Fruit fly (Drosophila melanogaster) whole organism, embryonic: ENCODE data around the gene fz3.

Experiments used
- Bgb ChIP-seq: fragments of 200-800 bp; sonication (Bioruptor generic); IDR thresholded peaks from 2 replicates; pipeline ENCODE4 v1.3.6; 2022; ENCODE audit warnings: missing biosample characterization, missing genetic modification characterization; ENCODE audit not compliant: partially characterized antibody
- CG10267 ChIP-seq: fragments of 200-800 bp; sonication (Bioruptor generic); optimal IDR thresholded peaks from 2 replicates; lab custom pipeline; 2018; ENCODE audit warnings: missing biosample characterization, mild to moderate bottlenecking, missing genetic modification characterization, moderate library complexity
- CG11723 ChIP-seq: fragments of 200-800 bp; sonication (Bioruptor generic); optimal IDR thresholded peaks from 2 replicates; lab custom pipeline; 2017; ENCODE audit warnings: missing biosample characterization, mild to moderate bottlenecking, missing genetic modification characterization
- CG12104 ChIP-seq: fragments of 200-800 bp; sonication (Bioruptor generic); optimal IDR thresholded peaks from 3 replicates; lab custom pipeline; 2016; ENCODE audit warnings: missing biosample characterization, missing genetic modification characterization
- CG12299 ChIP-seq: fragments of 200-800 bp; sonication (Bioruptor generic); optimal IDR thresholded peaks from 2 replicates; lab custom pipeline; 2018; ENCODE audit warnings: missing biosample characterization, mild to moderate bottlenecking, missing genetic modification characterization
- CG12391 ChIP-seq: fragments of 200-800 bp; sonication (Bioruptor generic); optimal IDR thresholded peaks from 3 replicates; lab custom pipeline; 2018; ENCODE audit warnings: missing biosample characterization, mild to moderate bottlenecking, missing genetic modification characterization, moderate library complexity
- CG13287 ChIP-seq: fragments of 200-800 bp; sonication (Bioruptor generic); IDR thresholded peaks from 2 replicates; pipeline ENCODE4 v1.3.6; 2022; ENCODE audit warnings: missing biosample characterization, missing genetic modification characterization; ENCODE audit not compliant: partially characterized antibody
- CG15514 ChIP-seq: fragments of 200-800 bp; sonication (Bioruptor generic); optimal IDR thresholded peaks from 3 replicates; lab custom pipeline; 2017; ENCODE audit warnings: missing biosample characterization, missing genetic modification characterization, mild to moderate bottlenecking, moderate library complexity, missing genetic modification reagents
- CG15601 ChIP-seq: fragments of 200-800 bp; sonication (Bioruptor generic); optimal IDR thresholded peaks from 3 replicates; lab custom pipeline; 2019; ENCODE audit warnings: missing biosample characterization, mild to moderate bottlenecking, missing genetic modification characterization, moderate library complexity
- CG2116 ChIP-seq: fragments of 200-800 bp; sonication (Bioruptor generic); optimal IDR thresholded peaks from 3 replicates; lab custom pipeline; 2018; ENCODE audit warnings: missing biosample characterization, mild to moderate bottlenecking, missing genetic modification characterization
- CG2678 ChIP-seq: fragments of 200-800 bp; sonication (Bioruptor generic); optimal IDR thresholded peaks from 3 replicates; lab custom pipeline; 2019; ENCODE audit warnings: missing biosample characterization, mild to moderate bottlenecking, missing genetic modification characterization, moderate library complexity
- CG2712 ChIP-seq: fragments of 200-800 bp; optimal IDR thresholded peaks from 3 replicates; lab custom pipeline; 2019; ENCODE audit warnings: missing biosample characterization, mild to moderate bottlenecking, missing genetic modification characterization, moderate library complexity
- CG2889 ChIP-seq: fragments of 200-800 bp; sonication (Bioruptor generic); IDR thresholded peaks from 3 replicates; pipeline ENCODE4 v1.3.6; 2022; ENCODE audit warnings: missing biosample characterization, missing genetic modification characterization
- CG34376 ChIP-seq: fragments of 200-800 bp; sonication (Bioruptor generic); optimal IDR thresholded peaks from 2 replicates; lab custom pipeline; 2018; ENCODE audit warnings: missing biosample characterization, mild to moderate bottlenecking, missing genetic modification characterization
- CG3847 ChIP-seq: fragments of 200-800 bp; sonication (Bioruptor generic); IDR thresholded peaks from 2 replicates; pipeline ENCODE4 v1.3.6; 2022; ENCODE audit warnings: missing biosample characterization, missing genetic modification characterization
- CG6765 ChIP-seq: fragments of 200-800 bp; sonication (Bioruptor generic); optimal IDR thresholded peaks from 3 replicates; lab custom pipeline; 2017; ENCODE audit warnings: missing biosample characterization, mild to moderate bottlenecking, missing genetic modification characterization
- CG7839 ChIP-seq: fragments of 200-800 bp; sonication (Bioruptor generic); optimal IDR thresholded peaks from 3 replicates; lab custom pipeline; 2018; ENCODE audit warnings: missing biosample characterization, mild to moderate bottlenecking, missing genetic modification characterization, moderate library complexity
- CG8281 ChIP-seq: fragments of 200-800 bp; sonication (Bioruptor generic); optimal IDR thresholded peaks from 2 replicates; lab custom pipeline; 2018; ENCODE audit warnings: missing biosample characterization, mild to moderate bottlenecking, missing genetic modification characterization, moderate library complexity
- CG8290 ChIP-seq, 3 experiments: fragments of 200-800 bp; sonication (Bioruptor generic); optimal IDR thresholded peaks; 2 replicates each; lab custom pipeline; 2016 to 2019; ENCODE audit warnings: missing biosample characterization in 3 of 3, missing genetic modification characterization in 3 of 3, mild to moderate bottlenecking in 2 of 3, moderate library complexity in 1 of 3
- CG8765 ChIP-seq: fragments of 200-800 bp; sonication (Bioruptor generic); IDR thresholded peaks from 2 replicates; pipeline ENCODE4 v1.3.6; 2022; ENCODE audit warnings: missing biosample characterization, missing genetic modification characterization
- CG8924 ChIP-seq: fragments of 200-800 bp; optimal IDR thresholded peaks from 3 replicates; lab custom pipeline; 2019; ENCODE audit warnings: missing biosample characterization, mild to moderate bottlenecking, missing genetic modification characterization, moderate library complexity
- CHES-1-like ChIP-seq: fragments of 200-800 bp; sonication (Bioruptor generic); optimal IDR thresholded peaks from 2 replicates; lab custom pipeline; 2016; ENCODE audit warnings: missing biosample characterization, missing genetic modification characterization
- E2f2 ChIP-seq: fragments of 200-800 bp; sonication (Bioruptor generic); IDR thresholded peaks from 2 replicates; pipeline ENCODE4 v1.3.6; 2022; ENCODE audit warnings: missing biosample characterization, missing genetic modification characterization
- Ets65A ChIP-seq: fragments of 200-800 bp; sonication (Bioruptor generic); peaks from one replicate; lab custom pipeline; 2016; ENCODE audit warnings: missing biosample characterization, missing genetic modification characterization
- Jarid2 ChIP-seq: fragments of 200-800 bp; sonication (Bioruptor generic); optimal IDR thresholded peaks from 3 replicates; lab custom pipeline; 2017; ENCODE audit warnings: mild to moderate bottlenecking, missing biosample characterization, missing genetic modification reagents, missing genetic modification characterization
- Mad ChIP-seq: fragments of 200-800 bp; sonication (Bioruptor generic); optimal IDR thresholded peaks from 2 replicates; lab custom pipeline; 2016; ENCODE audit warnings: missing biosample characterization, missing genetic modification characterization
- NFAT ChIP-seq: fragments of 200-800 bp; sonication (Bioruptor generic); IDR thresholded peaks from 2 replicates; pipeline ENCODE4 v1.3.6; 2022; ENCODE audit warnings: missing biosample characterization, missing genetic modification characterization
- Vsx1 ChIP-seq: fragments of 200-800 bp; sonication (Bioruptor generic); optimal IDR thresholded peaks from 2 replicates; lab custom pipeline; 2017; ENCODE audit warnings: missing biosample characterization, mild to moderate bottlenecking, missing genetic modification characterization, missing genetic modification reagents
- amos ChIP-seq: fragments of 200-800 bp; sonication (Bioruptor generic); IDR thresholded peaks from 2 replicates; pipeline ENCODE4 v1.3.6; 2022; ENCODE audit warnings: missing biosample characterization, missing genetic modification characterization; ENCODE audit not compliant: partially characterized antibody
- bigmax ChIP-seq: fragments of 200-800 bp; sonication (Bioruptor generic); optimal IDR thresholded peaks from 2 replicates; lab custom pipeline; 2018; ENCODE audit warnings: missing biosample characterization, mild to moderate bottlenecking, missing genetic modification characterization
- cad ChIP-seq: fragments of >200 bp; optimal IDR thresholded peaks from 2 replicates; lab custom pipeline; 2017; ENCODE audit warnings: missing biosample characterization, missing genetic modification characterization
- caup ChIP-seq: fragments of 200-800 bp; sonication (Bioruptor generic); optimal IDR thresholded peaks from 3 replicates; lab custom pipeline; 2017; ENCODE audit warnings: missing biosample characterization, mild to moderate bottlenecking, missing genetic modification characterization, moderate library complexity; ENCODE audit not compliant: severe bottlenecking
- dan ChIP-seq: fragments of 200-800 bp; sonication (Bioruptor generic); IDR thresholded peaks from 2 replicates; pipeline ENCODE4 v1.3.6; 2022; ENCODE audit warnings: missing biosample characterization, missing genetic modification characterization
- fru ChIP-seq: fragments of >200 bp; optimal IDR thresholded peaks from 2 replicates; lab custom pipeline; 2017
- gsb ChIP-seq: fragments of 200-800 bp; sonication (Bioruptor generic); IDR thresholded peaks from 2 replicates; pipeline ENCODE4 v1.3.6; 2022; ENCODE audit warnings: missing biosample characterization, missing genetic modification characterization
- kah ChIP-seq: fragments of 200-800 bp; sonication (Bioruptor generic); optimal IDR thresholded peaks from 2 replicates; lab custom pipeline; 2018; ENCODE audit warnings: missing biosample characterization, mild to moderate bottlenecking, missing genetic modification characterization
- knrl ChIP-seq: fragments of 200-800 bp; sonication (Bioruptor generic); IDR thresholded peaks from 3 replicates; pipeline ENCODE4 v1.3.6; 2022; ENCODE audit warnings: missing biosample characterization, missing genetic modification characterization; ENCODE audit not compliant: partially characterized antibody
- lab ChIP-seq: fragments of 200-800 bp; sonication (Bioruptor generic); optimal IDR thresholded peaks from 3 replicates; lab custom pipeline; 2017; ENCODE audit warnings: missing biosample characterization, missing genetic modification characterization, mild to moderate bottlenecking, moderate library complexity, missing genetic modification reagents
- maf-S ChIP-seq: fragments of 200-800 bp; sonication (Bioruptor generic); optimal IDR thresholded peaks from 2 replicates; lab custom pipeline; 2016; ENCODE audit warnings: missing biosample characterization, missing genetic modification characterization
- mirr ChIP-seq: fragments of 200-800 bp; sonication (Bioruptor generic); optimal IDR thresholded peaks from 3 replicates; lab custom pipeline; 2018; ENCODE audit warnings: missing biosample characterization, mild to moderate bottlenecking, missing genetic modification characterization
- mld ChIP-seq: fragments of 200-800 bp; sonication (Bioruptor generic); IDR thresholded peaks from 3 replicates; pipeline ENCODE4 v1.3.6; 2022; ENCODE audit warnings: missing biosample characterization, missing genetic modification characterization; ENCODE audit not compliant: partially characterized antibody
- pros ChIP-seq: fragments of 200-800 bp; sonication (Bioruptor generic); optimal IDR thresholded peaks from 3 replicates; lab custom pipeline; 2019; ENCODE audit warnings: missing biosample characterization, mild to moderate bottlenecking, missing genetic modification characterization, moderate library complexity
- pzg ChIP-seq: fragments of 200-800 bp; sonication (Bioruptor generic); optimal IDR thresholded peaks from 3 replicates; lab custom pipeline; 2018; ENCODE audit warnings: missing biosample characterization, mild to moderate bottlenecking, missing genetic modification characterization, moderate library complexity
- sna ChIP-seq: fragments of 200-800 bp; sonication (Bioruptor generic); IDR thresholded peaks from 2 replicates; pipeline ENCODE4 v1.3.6; 2022; ENCODE audit warnings: missing biosample characterization, missing genetic modification characterization; ENCODE audit not compliant: partially characterized antibody
- sob ChIP-seq: fragments of 200-800 bp; sonication (Bioruptor generic); IDR thresholded peaks from 2 replicates; pipeline ENCODE4 v1.3.6; 2022; ENCODE audit warnings: missing biosample characterization, missing genetic modification characterization
- unc-4 ChIP-seq: fragments of 200-800 bp; sonication (Bioruptor generic); IDR thresholded peaks from 2 replicates; pipeline ENCODE4 v1.3.6; 2022; ENCODE audit warnings: missing biosample characterization, missing genetic modification characterization; ENCODE audit not compliant: partially characterized antibody
- zen2 ChIP-seq: fragments of 200-800 bp; sonication (Bioruptor generic); IDR thresholded peaks from 3 replicates; pipeline ENCODE4 v1.3.6; 2022; ENCODE audit warnings: missing biosample characterization, missing genetic modification characterization; ENCODE audit not compliant: partially characterized antibody

Gene fz3

DNA sequence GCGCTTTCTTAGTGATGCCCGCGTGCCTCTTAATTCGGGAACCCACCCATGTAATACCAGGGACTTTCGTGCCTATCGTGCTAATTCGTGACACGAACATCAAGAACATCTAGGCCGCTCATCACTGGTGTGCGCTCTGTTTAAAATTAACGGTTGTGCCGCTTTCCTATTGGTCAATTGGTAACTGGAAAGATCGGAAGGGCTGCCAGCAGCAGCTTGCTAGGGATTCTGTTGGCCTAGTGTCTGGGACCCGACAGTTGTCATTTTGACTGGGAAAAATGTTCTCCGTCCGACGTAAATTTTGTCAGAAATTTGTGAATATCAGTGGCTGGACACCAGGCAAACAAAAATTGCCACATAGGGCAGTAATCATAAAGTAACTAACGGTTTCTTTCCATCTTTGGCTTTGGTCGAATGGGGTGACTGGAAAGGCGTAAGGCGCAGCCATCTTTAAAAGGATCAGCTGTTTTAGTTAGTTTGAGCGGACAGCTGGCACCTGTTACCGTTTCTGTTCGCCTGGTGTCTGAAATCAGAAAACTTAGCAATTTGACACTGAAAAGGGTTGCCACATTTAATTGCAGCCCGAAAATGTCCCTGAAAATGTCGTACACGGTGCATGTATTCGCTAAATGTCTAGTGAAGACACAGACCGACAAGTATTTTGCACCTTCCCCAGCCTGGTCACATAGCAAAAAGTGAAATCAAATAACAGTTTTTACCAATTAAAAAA, 10.7 kb upstream of the fz3 start, which contains the start of gene CG5273 (continued):
- TF ChIP-seq CG8924 (tag; lab: Kevin White, UChicago) = peak; percentile 31
- peak; percentile 95 for TF ChIP-seq CG13287 (GFP tag; lab: Robert Waterston, UW)
- TF ChIP-seq fru (lab: Kevin White, UChicago) = no peak
- no peak for TF ChIP-seq dan (GFP tag; lab: Robert Waterston, UW)
- TF ChIP-seq amos = peak; percentile 97
- peak; percentile 61; the same call in 1 of the 2 replicates for TF ChIP-seq CG3847 (GFP tag; lab: Robert Waterston, UW)
- peak; percentile 84 for TF ChIP-seq CG15514 (GFP tag; lab: Kevin White, UChicago)
- TF ChIP-seq CG34376 (GFP tag; lab: Kevin White, UChicago) = peak; percentile 80
- TF ChIP-seq mirr (GFP tag; lab: Kevin White, UChicago) = peak; percentile 14
- peak; percentile 34 for TF ChIP-seq CG2712 (tag; lab: Kevin White, UChicago)
- peak; percentile 4 for TF ChIP-seq CG11723
- peak; percentile 90 for TF ChIP-seq zen2 (GFP tag; lab: Robert Waterston, UW)
- TF ChIP-seq CG8765 (GFP tag; lab: Robert Waterston, UW) = no peak
- TF ChIP-seq pros (GFP tag; lab: Kevin White, UChicago) = peak; percentile 98
- TF ChIP-seq Mad (GFP tag; lab: Kevin White, UChicago) = peak; percentile 19
- TF ChIP-seq CG2116 (GFP tag; lab: Kevin White, UChicago) = peak; percentile 92
- peak; percentile 48 for TF ChIP-seq kah
- TF ChIP-seq knrl (GFP tag; lab: Robert Waterston, UW) = peak; percentile 81
- TF ChIP-seq Ets65A (GFP tag; lab: Kevin White, UChicago) = peak; percentile 28
- TF ChIP-seq CG2678 = peak; percentile 24
- TF ChIP-seq CG10267 (tag; lab: Kevin White, UChicago) = peak; percentile 65
- TF ChIP-seq CG8281 (tag; lab: Kevin White, UChicago) = no peak
- TF ChIP-seq gsb (GFP tag; lab: Robert Waterston, UW) = no peak
- TF ChIP-seq CG12391 (tag; lab: Kevin White, UChicago) = peak; percentile 37
- TF ChIP-seq CG7839 (tag; lab: Kevin White, UChicago) = peak; percentile 7
- peak; percentile 38 for TF ChIP-seq caup (GFP tag; lab: Kevin White, UChicago)
- TF ChIP-seq CHES-1-like (GFP tag; lab: Kevin White, UChicago) = peak; percentile 54
- TF ChIP-seq pzg (GFP tag; lab: Kevin White, UChicago) = peak; percentile 96
- peak; percentile 13 for TF ChIP-seq Jarid2
- peak; percentile 96 for TF ChIP-seq sna (GFP tag; lab: Robert Waterston, UW)
- no peak for TF ChIP-seq CG12104 (GFP tag; lab: Kevin White, UChicago)
- TF ChIP-seq Bgb = peak; percentile 91
- peak; percentile 73 for TF ChIP-seq NFAT (GFP tag; lab: Robert Waterston, UW)
- peak; percentile 54 for TF ChIP-seq cad (GFP tag; lab: Kevin White, UChicago)
- no peak for TF ChIP-seq CG12299 (tag; lab: Kevin White, UChicago)
- peak; percentile 94 for TF ChIP-seq mld
- TF ChIP-seq unc-4 = peak; percentile 90
- peak; percentile 51 for TF ChIP-seq E2f2 (GFP tag; lab: Robert Waterston, UW)
- TF ChIP-seq Vsx1 (GFP tag; lab: Kevin White, UChicago) = peak; percentile 36
- TF ChIP-seq CG8290 (GFP tag; optimal IDR thresholded peaks at IDR 0.05; lab: Kevin White, UChicago) = peak; percentile 77
- peak; percentile 15 to 93 for TF ChIP-seq CG8290 (tag; optimal IDR thresholded peaks at IDR 0.05; lab: Kevin White, UChicago)
- TF ChIP-seq CG2889 (GFP tag; lab: Robert Waterston, UW) = no peak
- TF ChIP-seq CG6765 (GFP tag; lab: Kevin White, UChicago) = peak; percentile 0
- peak; percentile 20; the same call in 1 of the 2 replicates for TF ChIP-seq sob (GFP tag; lab: Robert Waterston, UW)
- TF ChIP-seq maf-S = no peak
- TF ChIP-seq bigmax = no peak
- peak; percentile 25 for TF ChIP-seq CG15601
- TF ChIP-seq lab (GFP tag; lab: Kevin White, UChicago) = peak; percentile 64
